Fruit fly (Drosophila melanogaster) whole organism, embryonic: ENCODE measurements around the gene Mdh1.

Experiments
- CG10267 ChIP-seq: fragments of 200-800 bp; sonication (Bioruptor generic); optimal IDR thresholded peaks from 2 replicates; lab custom pipeline; 2018; ENCODE audit warnings: missing biosample characterization, mild to moderate bottlenecking, missing genetic modification characterization, moderate library complexity
- CG10565 ChIP-seq: fragments of 200-800 bp; sonication (Bioruptor generic); optimal IDR thresholded peaks from 3 replicates; lab custom pipeline; 2016; ENCODE audit warnings: missing biosample characterization, mild to moderate bottlenecking, missing genetic modification characterization
- CG11456 ChIP-seq: fragments of 200-800 bp; sonication (Bioruptor generic); IDR thresholded peaks from 3 replicates; pipeline ENCODE4 v1.3.6; 2022; ENCODE audit warnings: missing biosample characterization, missing genetic modification characterization
- CG12219 ChIP-seq: fragments of 200-800 bp; sonication (Bioruptor generic); optimal IDR thresholded peaks from 3 replicates; lab custom pipeline; 2018; ENCODE audit warnings: missing biosample characterization, mild to moderate bottlenecking, missing genetic modification characterization
- CG12236 ChIP-seq: fragments of 200-800 bp; sonication (Bioruptor generic); optimal IDR thresholded peaks from 2 replicates; lab custom pipeline; 2016; ENCODE audit warnings: missing biosample characterization, missing genetic modification characterization
- CG12659 ChIP-seq: fragments of 200-800 bp; sonication (Bioruptor generic); optimal IDR thresholded peaks from 3 replicates; lab custom pipeline; 2017; ENCODE audit warnings: mild to moderate bottlenecking, missing biosample characterization, missing genetic modification reagents, missing genetic modification characterization
- CG12744 ChIP-seq: fragments of 200-800 bp; sonication (Bioruptor generic); optimal IDR thresholded peaks from 2 replicates; lab custom pipeline; 2016; ENCODE audit warnings: missing biosample characterization, missing genetic modification characterization
- CG15011 ChIP-seq: fragments of 200-800 bp; sonication (Bioruptor generic); optimal IDR thresholded peaks from 3 replicates; lab custom pipeline; 2018; ENCODE audit warnings: missing biosample characterization, mild to moderate bottlenecking, missing genetic modification characterization
- CG17612 ChIP-seq: fragments of 200-800 bp; sonication (Bioruptor generic); IDR thresholded peaks from 2 replicates; pipeline ENCODE4 v1.3.6; 2022; ENCODE audit warnings: missing biosample characterization, missing genetic modification characterization
- CG17912 ChIP-seq: fragments of 200-800 bp; sonication (Bioruptor generic); optimal IDR thresholded peaks from 2 replicates; lab custom pipeline; 2018; ENCODE audit warnings: missing biosample characterization, mild to moderate bottlenecking, missing genetic modification characterization
- CG2120 ChIP-seq: fragments of 200-800 bp; sonication (Bioruptor generic); optimal IDR thresholded peaks from 3 replicates; lab custom pipeline; 2016; ENCODE audit warnings: missing biosample characterization, missing genetic modification characterization
- CG2199 ChIP-seq: fragments of 200-800 bp; sonication (Bioruptor generic); IDR thresholded peaks from 3 replicates; pipeline ENCODE4 v1.3.6; 2022; ENCODE audit warnings: missing biosample characterization, missing genetic modification characterization
- CG2202 ChIP-seq: fragments of 200-800 bp; sonication (Bioruptor generic); optimal IDR thresholded peaks from 2 replicates; lab custom pipeline; 2018; ENCODE audit warnings: missing biosample characterization, mild to moderate bottlenecking, missing genetic modification characterization
- CG30020 ChIP-seq: fragments of 200-800 bp; optimal IDR thresholded peaks from 2 replicates; lab custom pipeline; 2019; ENCODE audit warnings: missing biosample characterization, mild to moderate bottlenecking, missing genetic modification characterization, moderate library complexity
- CG3847 ChIP-seq: fragments of 200-800 bp; sonication (Bioruptor generic); IDR thresholded peaks from 2 replicates; pipeline ENCODE4 v1.3.6; 2022; ENCODE audit warnings: missing biosample characterization, missing genetic modification characterization
- CG5245 ChIP-seq: fragments of 200-800 bp; sonication (Bioruptor generic); optimal IDR thresholded peaks from 3 replicates; lab custom pipeline; 2016; ENCODE audit warnings: missing biosample characterization, missing genetic modification characterization
- CG5953 ChIP-seq: fragments of 200-800 bp; sonication (Bioruptor generic); IDR thresholded peaks from 2 replicates; pipeline ENCODE4 v1.3.6; 2022; ENCODE audit warnings: missing biosample characterization, missing genetic modification characterization
- CG7745 ChIP-seq: fragments of 200-800 bp; sonication (Bioruptor generic); optimal IDR thresholded peaks from 2 replicates; lab custom pipeline; 2018; ENCODE audit warnings: missing biosample characterization, mild to moderate bottlenecking, missing genetic modification characterization, moderate library complexity
- Dp ChIP-seq: fragments of 200-800 bp; sonication (Bioruptor generic); optimal IDR thresholded peaks from 2 replicates; lab custom pipeline; 2018; ENCODE audit warnings: missing biosample characterization, mild to moderate bottlenecking, missing genetic modification characterization, moderate library complexity
- Fer2 ChIP-seq: fragments of 200-800 bp; sonication (Bioruptor generic); optimal IDR thresholded peaks from 2 replicates; lab custom pipeline; 2018; ENCODE audit warnings: missing biosample characterization, mild to moderate bottlenecking, missing genetic modification characterization, moderate library complexity
- GATAe ChIP-seq: fragments of 200-800 bp; sonication (Bioruptor generic); conservative IDR thresholded peaks from 2 replicates; pipeline ENCODE4 v1.3.6; 2022; ENCODE audit warnings: missing biosample characterization, missing genetic modification characterization
- H2.0 ChIP-seq: fragments of 200-800 bp; sonication (Bioruptor generic); IDR thresholded peaks from 2 replicates; pipeline ENCODE4 v1.3.6; 2022; ENCODE audit warnings: missing biosample characterization, missing genetic modification characterization
- Hr51 ChIP-seq, 2 experiments: fragments of 200-800 bp; sonication (Bioruptor generic); optimal IDR thresholded peaks; 2 replicates in 1 of 2; 3 replicates in 1 of 2; lab custom pipeline; 2016 to 2018; ENCODE audit warnings: missing biosample characterization in 2 of 2, missing genetic modification characterization in 2 of 2, mild to moderate bottlenecking in 1 of 2, moderate library complexity in 1 of 2
- Meics ChIP-seq: fragments of 200-800 bp; sonication (Bioruptor generic); optimal IDR thresholded peaks from 2 replicates; lab custom pipeline; 2017; ENCODE audit warnings: missing biosample characterization, mild to moderate bottlenecking, missing genetic modification characterization
- Spps ChIP-seq: fragments of 200-800 bp; sonication (Bioruptor generic); optimal IDR thresholded peaks from 2 replicates; lab custom pipeline; 2018; ENCODE audit warnings: missing biosample characterization, mild to moderate bottlenecking, missing genetic modification characterization
- Sry-β ChIP-seq: fragments of 200-800 bp; sonication (Bioruptor generic); optimal IDR thresholded peaks from 2 replicates; lab custom pipeline; 2018; ENCODE audit warnings: missing biosample characterization, mild to moderate bottlenecking, missing genetic modification characterization, moderate library complexity
- Sry-δ ChIP-seq: fragments of 200-800 bp; sonication (Bioruptor generic); optimal IDR thresholded peaks from 2 replicates; lab custom pipeline; 2016; ENCODE audit warnings: missing biosample characterization, missing genetic modification characterization
- Xbp1 ChIP-seq: fragments of 200-800 bp; sonication (Bioruptor generic); optimal IDR thresholded peaks from 3 replicates; lab custom pipeline; 2016; ENCODE audit warnings: missing biosample characterization, mild to moderate bottlenecking, missing genetic modification characterization
- cato ChIP-seq: fragments of 200-800 bp; sonication (Bioruptor generic); optimal IDR thresholded peaks from 2 replicates; lab custom pipeline; 2016; ENCODE audit warnings: missing biosample characterization, missing genetic modification characterization, borderline replicate concordance
- crp ChIP-seq, 2 experiments: fragments of 200-800 bp; sonication (Bioruptor generic); optimal IDR thresholded peaks; 2 replicates in 1 of 2; 3 replicates in 1 of 2; lab custom pipeline; 2017; ENCODE audit warnings: missing biosample characterization in 2 of 2, missing genetic modification characterization in 2 of 2, mild to moderate bottlenecking in 1 of 2, moderate library complexity in 1 of 2
- eve ChIP-seq, 2 experiments: fragments of >200 bp; optimal IDR thresholded peaks; 2 replicates each; lab custom pipeline; 2017; ENCODE audit warnings: missing biosample characterization in 2 of 2, missing genetic modification characterization in 2 of 2
- grau ChIP-seq: fragments of 200-800 bp; optimal IDR thresholded peaks from 3 replicates; lab custom pipeline; 2019; ENCODE audit warnings: missing biosample characterization, mild to moderate bottlenecking, missing genetic modification characterization, moderate library complexity
- gro ChIP-seq: fragments of 200-800 bp; sonication (Bioruptor generic); optimal IDR thresholded peaks from 2 replicates; lab custom pipeline; 2016; ENCODE audit warnings: missing biosample characterization, missing genetic modification characterization
- gt ChIP-seq: fragments of 200-800 bp; sonication (Bioruptor generic); IDR thresholded peaks from 2 replicates; pipeline ENCODE4 v1.3.6; 2022; ENCODE audit warnings: missing biosample characterization, missing genetic modification characterization
- ind ChIP-seq: fragments of 200-800 bp; sonication (Bioruptor generic); optimal IDR thresholded peaks from 3 replicates; lab custom pipeline; 2016; ENCODE audit warnings: missing biosample characterization, missing genetic modification characterization
- jumu ChIP-seq: fragments of 200-800 bp; sonication (Bioruptor generic); optimal IDR thresholded peaks from 3 replicates; lab custom pipeline; 2016; ENCODE audit warnings: missing biosample characterization, missing genetic modification characterization
- ken ChIP-seq: fragments of 200-800 bp; sonication (Bioruptor generic); IDR thresholded peaks from 3 replicates; pipeline ENCODE4 v1.3.6; 2022; ENCODE audit warnings: missing biosample characterization, missing genetic modification characterization
- maf-S ChIP-seq: fragments of 200-800 bp; sonication (Bioruptor generic); optimal IDR thresholded peaks from 2 replicates; lab custom pipeline; 2016; ENCODE audit warnings: missing biosample characterization, missing genetic modification characterization
- mam ChIP-seq: fragments of 200-800 bp; sonication (Bioruptor generic); optimal IDR thresholded peaks from 3 replicates; lab custom pipeline; 2016; ENCODE audit warnings: missing biosample characterization, missing genetic modification characterization
- mirr ChIP-seq: fragments of 200-800 bp; sonication (Bioruptor generic); optimal IDR thresholded peaks from 3 replicates; lab custom pipeline; 2018; ENCODE audit warnings: missing biosample characterization, mild to moderate bottlenecking, missing genetic modification characterization
- pros ChIP-seq: fragments of 200-800 bp; sonication (Bioruptor generic); optimal IDR thresholded peaks from 3 replicates; lab custom pipeline; 2019; ENCODE audit warnings: missing biosample characterization, mild to moderate bottlenecking, missing genetic modification characterization, moderate library complexity
- repo ChIP-seq: fragments of 200-800 bp; sonication (Bioruptor generic); optimal IDR thresholded peaks from 2 replicates; lab custom pipeline; 2016; ENCODE audit warnings: missing biosample characterization, missing genetic modification characterization
- run ChIP-seq: fragments of 200-800 bp; sonication (Bioruptor generic); optimal IDR thresholded peaks from 3 replicates; lab custom pipeline; 2018; ENCODE audit warnings: missing biosample characterization, mild to moderate bottlenecking, missing genetic modification characterization
- slou ChIP-seq: fragments of 200-800 bp; sonication (Bioruptor generic); optimal IDR thresholded peaks from 3 replicates; lab custom pipeline; 2016; ENCODE audit warnings: missing biosample characterization, missing genetic modification characterization
- slp2 ChIP-seq: fragments of 200-800 bp; sonication (Bioruptor generic); optimal IDR thresholded peaks from 2 replicates; lab custom pipeline; 2016; ENCODE audit warnings: missing biosample characterization, missing genetic modification characterization
- tin ChIP-seq: fragments of 200-800 bp; sonication (Bioruptor generic); optimal IDR thresholded peaks from 3 replicates; lab custom pipeline; 2016; ENCODE audit warnings: missing biosample characterization, missing genetic modification characterization
- tio ChIP-seq: fragments of 200-800 bp; sonication (Bioruptor generic); optimal IDR thresholded peaks from 2 replicates; lab custom pipeline; 2017; ENCODE audit warnings: missing biosample characterization, missing genetic modification characterization, inconsistent platforms
- twi ChIP-seq: fragments of 200-800 bp; optimal IDR thresholded peaks from 2 replicates; lab custom pipeline; 2019; ENCODE audit warnings: missing biosample characterization, mild to moderate bottlenecking, missing genetic modification characterization, moderate library complexity
- unc-4 ChIP-seq: fragments of 200-800 bp; sonication (Bioruptor generic); IDR thresholded peaks from 2 replicates; pipeline ENCODE4 v1.3.6; 2022; ENCODE audit warnings: missing biosample characterization, missing genetic modification characterization; ENCODE audit not compliant: partially characterized antibody
- vfl ChIP-seq: fragments of 200-800 bp; sonication (Bioruptor generic); optimal IDR thresholded peaks from 2 replicates; lab custom pipeline; 2016; ENCODE audit warnings: missing biosample characterization, missing genetic modification characterization
- zf30C ChIP-seq: fragments of 200-800 bp; sonication (Bioruptor generic); optimal IDR thresholded peaks from 3 replicates; lab custom pipeline; 2018; ENCODE audit warnings: missing biosample characterization, mild to moderate bottlenecking, missing genetic modification characterization

Mdh1 gene

dm6 chr2L:10428528-10428927 lies 32.4 kb upstream of the Mdh1 start, which contains the start of gene CG5188 (continued):
- TF ChIP-seq GATAe (GFP tag; lab: Robert Waterston, UW) (no peak; the same call in 1 of the 2 replicates), slp2 (GFP tag; lab: Kevin White, UChicago) (no peak), Dp (GFP tag; lab: Kevin White, UChicago) (peak; percentile 3), CG12236 (GFP tag; lab: Kevin White, UChicago) (no peak), zf30C (GFP tag; lab: Kevin White, UChicago) (no peak), Fer2 (tag; lab: Kevin White, UChicago) (no peak), Meics (GFP tag; lab: Kevin White, UChicago) (no peak), pros (GFP tag; lab: Kevin White, UChicago) (no peak), Sry-δ (no peak), Xbp1 (GFP tag; lab: Kevin White, UChicago) (peak; percentile 57), CG12744 (no peak), Hr51 (GFP tag; optimal IDR thresholded peaks at IDR 0.05; lab: Kevin White, UChicago) (peak in 1 of 2 experiments; percentile 74), run (tag; lab: Kevin White, UChicago) (no peak), tin (GFP tag; lab: Kevin White, UChicago) (peak; percentile 56), gro (no peak), vfl (GFP tag; lab: Kevin White, UChicago) (peak; percentile 28), gt (GFP tag; lab: Robert Waterston, UW) (no peak), ind (peak; percentile 33), CG10267 (tag; lab: Kevin White, UChicago) (peak; percentile 64), mirr (no peak), CG11456 (GFP tag; lab: Robert Waterston, UW) (no peak), CG3847 (no peak), CG12219 (GFP tag; lab: Kevin White, UChicago) (no peak), CG7745 (tag; lab: Kevin White, UChicago) (no peak), CG17612 (GFP tag; lab: Robert Waterston, UW) (no peak), jumu (GFP tag; lab: Kevin White, UChicago) (peak; percentile 13), CG2199 (GFP tag; lab: Robert Waterston, UW) (no peak), slou (GFP tag; lab: Kevin White, UChicago) (no peak), cato (GFP tag; lab: Kevin White, UChicago) (no peak), unc-4 (GFP tag; lab: Robert Waterston, UW) (0 out of 2 replicates have a peak, but pooled peaks have one; percentile 26), twi (tag; lab: Kevin White, UChicago) (no peak), maf-S (GFP tag; lab: Kevin White, UChicago) (no peak), CG5953 (peak; percentile 54; the same call in 1 of the 2 replicates), Sry-β (GFP tag; lab: Kevin White, UChicago) (no peak), tio (GFP tag; lab: Kevin White, UChicago) (no peak), CG2120 (GFP tag; lab: Kevin White, UChicago) (peak; percentile 56), mam (peak; percentile 44), CG5245 (GFP tag; lab: Kevin White, UChicago) (peak; percentile 7), CG2202 (no peak), crp (GFP tag; optimal IDR thresholded peaks at IDR 0.05; lab: Kevin White, UChicago) (peak in 1 of 2 experiments; percentile 5), CG10565 (no peak), CG15011 (GFP tag; lab: Kevin White, UChicago) (no peak), CG12659 (GFP tag; lab: Kevin White, UChicago) (peak; percentile 50), CG30020 (tag; lab: Kevin White, UChicago) (peak; percentile 83), H2.0 (GFP tag; lab: Robert Waterston, UW) (peak; percentile 45), ken (peak; percentile 27; the same call in 1 of the 3 replicates), eve (GFP tag; optimal IDR thresholded peaks at IDR 0.05; lab: Kevin White, UChicago) (no peak), Spps (tag; lab: Kevin White, UChicago) (no peak), repo (GFP tag; lab: Kevin White, UChicago) (no peak), CG17912 (GFP tag; lab: Kevin White, UChicago) (no peak), grau (tag; lab: Kevin White, UChicago) (peak; percentile 69)
